Worm (Caenorhabditis elegans) whole organism, L4 larva: ENCODE data around the gene C03C10.2.

Source experiments
- F37D6.2 ChIP-seq: sonication (generic microtip); optimal IDR thresholded peaks from 2 replicates; lab custom pipeline; 2016; ENCODE audit warnings: mild to moderate bottlenecking, missing genetic modification characterization, missing compliant biosample characterization
- F49E8.2 ChIP-seq: sonication (generic microtip); optimal IDR thresholded peaks from 2 replicates; lab custom pipeline; 2016; ENCODE audit warnings: missing compliant biosample characterization, mild to moderate bottlenecking, missing genetic modification characterization, borderline replicate concordance
- R02D3.7 ChIP-seq: fragments of 150-350 bp; sonication (generic microtip); optimal IDR thresholded peaks from 3 replicates; lab custom pipeline; 2014; ENCODE audit warnings: missing biosample characterization, missing genetic modification characterization
- Y48G9A.11 ChIP-seq: fragments of 200-800 bp; sonication (Bioruptor generic); IDR thresholded peaks from 2 replicates; pipeline ENCODE4 v1.3.6; 2022; ENCODE audit warnings: missing genetic modification reagents, missing genetic modification characterization, missing compliant biosample characterization
- aha-1 ChIP-seq: fragments of 150-350 bp; peaks from one replicate; lab custom pipeline; 2014; ENCODE audit warnings: missing biosample characterization, missing genetic modification characterization
- ama-1 ChIP-seq: fragments of 150-350 bp; optimal IDR thresholded peaks from 2 replicates; lab custom pipeline; 2014; ENCODE audit warnings: inconsistent platforms, mixed read lengths
- arid-1 ChIP-seq: fragments of 200-800 bp; sonication (Bioruptor generic); conservative IDR thresholded peaks from 2 replicates; pipeline ENCODE4 v1.3.6; 2022; ENCODE audit warnings: missing genetic modification reagents, missing genetic modification characterization, missing compliant biosample characterization
- attf-4 ChIP-seq: sonication (generic microtip); optimal IDR thresholded peaks from 3 replicates; lab custom pipeline; 2017; ENCODE audit warnings: missing biosample characterization, missing genetic modification characterization
- ceh-28 ChIP-seq: fragments of 150-350 bp; optimal IDR thresholded peaks from 2 replicates; lab custom pipeline; 2014; ENCODE audit warnings: missing biosample characterization, missing genetic modification reagents, missing genetic modification characterization
- cey-2 ChIP-seq: sonication (generic microtip); optimal IDR thresholded peaks from 3 replicates; lab custom pipeline; 2017; ENCODE audit warnings: missing genetic modification characterization, mild to moderate bottlenecking, missing compliant biosample characterization, antibody characterized with exemption, borderline replicate concordance; ENCODE audit not compliant: insufficient read depth
- ctbp-1 ChIP-seq: fragments of 200-800 bp; sonication (Bioruptor generic); IDR thresholded peaks from 2 replicates; pipeline ENCODE4 v1.3.6; 2022; ENCODE audit warnings: missing genetic modification reagents, missing genetic modification characterization, missing compliant biosample characterization
- daf-12 ChIP-seq: fragments of 150-350 bp; optimal IDR thresholded peaks from 2 replicates; lab custom pipeline; 2014; ENCODE audit warnings: missing biosample characterization, missing genetic modification reagents, missing genetic modification characterization
- daf-19 ChIP-seq: fragments of 200-800 bp; sonication (Bioruptor generic); conservative IDR thresholded peaks from 2 replicates; pipeline ENCODE4 v1.3.6; 2022; ENCODE audit warnings: missing genetic modification characterization, missing compliant biosample characterization
- dpl-1 ChIP-seq: fragments of 150-350 bp; optimal IDR thresholded peaks from 2 replicates; lab custom pipeline; 2014; ENCODE audit warnings: missing biosample characterization, missing genetic modification reagents, missing genetic modification characterization
- duxl-1 ChIP-seq: sonication (generic microtip); optimal IDR thresholded peaks from 2 replicates; lab custom pipeline; 2016; ENCODE audit warnings: mild to moderate bottlenecking, missing genetic modification characterization, moderate library complexity, missing compliant biosample characterization; ENCODE audit not compliant: poor library complexity
- egl-43 ChIP-seq: fragments of 200-800 bp; sonication (Bioruptor generic); IDR thresholded peaks from 2 replicates; pipeline ENCODE4 v1.3.6; 2022; ENCODE audit warnings: missing genetic modification reagents, missing genetic modification characterization, missing compliant biosample characterization
- fkh-10 ChIP-seq: fragments of 150-350 bp; optimal IDR thresholded peaks from 2 replicates; lab custom pipeline; 2014; ENCODE audit warnings: missing biosample characterization, missing genetic modification reagents, missing genetic modification characterization
- hlh-11 ChIP-seq: fragments of 200-800 bp; sonication (Bioruptor generic); optimal IDR thresholded peaks from 2 replicates; lab custom pipeline; 2018; ENCODE audit warnings: mild to moderate bottlenecking, missing genetic modification characterization, missing compliant biosample characterization
- jun-1 ChIP-seq: fragments of 150-350 bp; optimal IDR thresholded peaks from 2 replicates; lab custom pipeline; 2014; ENCODE audit warnings: missing biosample characterization, missing genetic modification reagents, missing genetic modification characterization
- lim-7 ChIP-seq: fragments of 200-800 bp; sonication (Bioruptor generic); IDR thresholded peaks from 2 replicates; pipeline ENCODE4 v1.3.6; 2022; ENCODE audit warnings: missing genetic modification characterization, missing compliant biosample characterization
- lin-15B ChIP-seq: fragments of 150-350 bp; sonication (generic microtip); optimal IDR thresholded peaks from 3 replicates; lab custom pipeline; 2014; ENCODE audit warnings: missing biosample characterization, missing genetic modification characterization
- lin-38 ChIP-seq: fragments of 200-800 bp; sonication (Bioruptor generic); IDR thresholded peaks from 2 replicates; pipeline ENCODE4 v1.3.6; 2022; ENCODE audit warnings: missing genetic modification reagents, missing genetic modification characterization, missing compliant biosample characterization
- madf-5 ChIP-seq, 2 experiments: fragments of 200-800 bp; sonication (Bioruptor generic); IDR thresholded peaks; 2 replicates each; pipeline ENCODE4 v1.3.6; 2022; ENCODE audit warnings: missing compliant biosample characterization in 2 of 2, missing genetic modification characterization in 2 of 2
- mdt-29 ChIP-seq: fragments of 200-800 bp; sonication (Bioruptor generic); IDR thresholded peaks from 2 replicates; pipeline ENCODE4 v1.3.6; 2022; ENCODE audit warnings: missing genetic modification reagents, missing genetic modification characterization, missing compliant biosample characterization
- mep-1 ChIP-seq: fragments of 150-350 bp; sonication (generic microtip); optimal IDR thresholded peaks from 3 replicates; lab custom pipeline; 2014; ENCODE audit warnings: missing biosample characterization, missing genetic modification characterization
- mes-2 ChIP-seq: sonication (generic microtip); optimal IDR thresholded peaks from 2 replicates; lab custom pipeline; 2016; ENCODE audit warnings: missing genotype, mild to moderate bottlenecking, missing genetic modification characterization, missing compliant biosample characterization; ENCODE audit not compliant: poor library complexity, severe bottlenecking
- mxl-2 ChIP-seq: fragments of 200-800 bp; sonication (Bioruptor generic); conservative IDR thresholded peaks from 2 replicates; pipeline ENCODE4 v1.3.6; 2022; ENCODE audit warnings: missing genetic modification reagents, missing genetic modification characterization, missing compliant biosample characterization
- mxl-3 ChIP-seq: fragments of 200-800 bp; sonication (Bioruptor generic); optimal IDR thresholded peaks from 2 replicates; lab custom pipeline; 2018; ENCODE audit warnings: mild to moderate bottlenecking, missing genetic modification characterization, missing compliant biosample characterization
- nhr-102 ChIP-seq: sonication (generic microtip); optimal IDR thresholded peaks from 2 replicates; lab custom pipeline; 2016; ENCODE audit warnings: mild to moderate bottlenecking, missing genetic modification characterization, moderate library complexity, missing compliant biosample characterization
- nhr-11 ChIP-seq: fragments of 150-350 bp; optimal IDR thresholded peaks from 2 replicates; lab custom pipeline; 2014; ENCODE audit warnings: missing biosample characterization, missing genetic modification characterization
- nhr-41 ChIP-seq: fragments of 200-800 bp; sonication (Bioruptor generic); IDR thresholded peaks from 2 replicates; pipeline ENCODE4 v1.3.6; 2022; ENCODE audit warnings: missing genetic modification reagents, missing genetic modification characterization, missing compliant biosample characterization
- nhr-76 ChIP-seq: fragments of 150-350 bp; optimal IDR thresholded peaks from 2 replicates; lab custom pipeline; 2014; ENCODE audit warnings: missing biosample characterization, missing genetic modification characterization
- php-3 ChIP-seq: fragments of 200-800 bp; sonication (Bioruptor generic); IDR thresholded peaks from 2 replicates; pipeline ENCODE4 v1.3.6; 2022; ENCODE audit warnings: missing genetic modification reagents, missing genetic modification characterization, missing compliant biosample characterization
- rbr-2 ChIP-seq: sonication (generic microtip); optimal IDR thresholded peaks from 2 replicates; lab custom pipeline; 2016; ENCODE audit warnings: missing genotype, missing genetic modification characterization, missing compliant biosample characterization
- saeg-2 ChIP-seq: fragments of 200-800 bp; sonication (Bioruptor generic); IDR thresholded peaks from 2 replicates; pipeline ENCODE4 v1.3.6; 2022; ENCODE audit warnings: missing genetic modification reagents, missing genetic modification characterization, missing compliant biosample characterization
- skn-1 ChIP-seq: fragments of 150-350 bp; optimal IDR thresholded peaks from 2 replicates; lab custom pipeline; 2014; ENCODE audit warnings: missing biosample characterization, missing genetic modification characterization
- snpc-1.2 ChIP-seq: fragments of 200-800 bp; sonication (Bioruptor generic); IDR thresholded peaks from 2 replicates; pipeline ENCODE4 v1.3.6; 2022; ENCODE audit warnings: missing genetic modification reagents, missing genetic modification characterization, missing compliant biosample characterization
- spr-3 ChIP-seq: fragments of 200-800 bp; sonication (Bioruptor generic); optimal IDR thresholded peaks from 2 replicates; lab custom pipeline; 2018; ENCODE audit warnings: mild to moderate bottlenecking, missing genetic modification characterization, missing compliant biosample characterization
- unc-62 ChIP-seq, 3 experiments: fragments of 150-350 bp in 1 of 3; sonication (generic microtip); optimal IDR thresholded peaks in 2 of 3; peaks in 1 of 3; 1 replicate in 1 of 3; 2 replicates in 2 of 3; lab custom pipeline; 2014 to 2017; ENCODE audit warnings: missing biosample characterization in 3 of 3, missing genetic modification characterization in 3 of 3, missing genetic modification reagents in 3 of 3, missing genotype in 1 of 3
- vab-7 ChIP-seq: fragments of 200-800 bp; sonication (Bioruptor generic); IDR thresholded peaks from 2 replicates; pipeline ENCODE4 v1.3.6; 2022; ENCODE audit warnings: missing genetic modification reagents, missing genetic modification characterization, missing compliant biosample characterization
- zip-2 ChIP-seq: fragments of 150-350 bp; optimal IDR thresholded peaks from 2 replicates; lab custom pipeline; 2014; ENCODE audit warnings: missing biosample characterization, missing genetic modification characterization

The C03C10.2 gene

ce11 chrIII:4092020-4092419, 1.1 kb downstream of the C03C10.2 start, which contains the start of gene C03C10.5:
C03C10.5 (minus strand) TSS chrIII:4092120.
- TF ChIP-seq ctbp-1 (GFP tag; lab: Robert Waterston, UW) (no peak), Y48G9A.11 (GFP tag; lab: Robert Waterston, UW) (no peak), mxl-2 (GFP tag; lab: Robert Waterston, UW) (no peak), vab-7 (no peak), cey-2 (tag; lab: Kevin White, UChicago) (no peak), rbr-2 (tag; lab: Kevin White, UChicago) (no peak), nhr-76 (tag; lab: Kevin White, UChicago) (no peak), mdt-29 (no peak), saeg-2 (GFP tag; lab: Robert Waterston, UW) (no peak), nhr-11 (no peak), php-3 (GFP tag; lab: Robert Waterston, UW) (no peak), attf-4 (tag; lab: Kevin White, UChicago) (no peak), nhr-102 (tag; lab: Kevin White, UChicago) (no peak), jun-1 (tag; lab: Kevin White, UChicago) (no peak), R02D3.7 (tag; lab: Kevin White, UChicago) (no peak)

- no peak for TF ChIP-seq aha-1 (tag; lab: Kevin White, UChicago)
- no peak for TF ChIP-seq nhr-41
- no peak for TF ChIP-seq nhr-76 (tag; lab: Kevin White, UChicago)
- no peak for TF ChIP-seq ceh-28 (tag; lab: Kevin White, UChicago)
- no peak for TF ChIP-seq spr-3 (GFP tag; lab: Kevin White, UChicago)
- no peak for TF ChIP-seq madf-5 (GFP tag; IDR thresholded peaks at IDR 0.05; lab: Robert Waterston, UW)
- TF ChIP-seq unc-62 (GFP tag; optimal IDR thresholded peaks at IDR 0.05 in 1 of 2; lab: Kevin White, UChicago), result no peak
- TF ChIP-seq unc-62 (tag; optimal IDR thresholded peaks at IDR 0.05; lab: Kevin White, UChicago), result no peak
- TF ChIP-seq fkh-10, result no peak
- no peak for TF ChIP-seq daf-19
- no peak for TF ChIP-seq zip-2
Measured at ce11 chrIII:4092962-4093361, 2.1 kb downstream of the C03C10.2 start.

- TF ChIP-seq vab-7, result no peak
- TF ChIP-seq ceh-28 (tag; lab: Kevin White, UChicago), result no peak
- TF ChIP-seq jun-1 (tag; lab: Kevin White, UChicago), result no peak
- TF ChIP-seq aha-1 (tag; lab: Kevin White, UChicago), result peak; percentile 37
- TF ChIP-seq dpl-1, result peak; percentile 8
Measured at ce11 chrIII:4094681-4095080, 3.8 kb downstream of the C03C10.2 start, which contains the start of gene rnr-2. rnr-2 (minus strand) TSS chrIII:4094921.

- no peak for TF ChIP-seq zip-2
- peak; percentile 41 for TF ChIP-seq dpl-1
Measured at ce11 chrIII:4095441-4096095, 4.7 kb downstream of the C03C10.2 start, which contains the start of gene C03C10.7. C03C10.7 (plus strand) TSS chrIII:4096045.

- TF ChIP-seq Y48G9A.11 (GFP tag; lab: Robert Waterston, UW), result no peak
- 0 out of 2 replicates have a peak, but pooled peaks have one; percentile 25 for TF ChIP-seq arid-1 (GFP tag; lab: Robert Waterston, UW)
- TF ChIP-seq nhr-11, result no peak
- no peak for TF ChIP-seq lin-15B (tag; lab: Kevin White, UChicago)
- no peak for TF ChIP-seq mxl-3 (GFP tag; lab: Kevin White, UChicago)
- TF ChIP-seq mes-2, result peak; percentile 2
- peak; percentile 34; the same call in 1 of the 2 replicates for TF ChIP-seq snpc-1.2
- TF ChIP-seq daf-12 (tag; lab: Kevin White, UChicago), result no peak
- TF ChIP-seq mep-1 (tag; lab: Kevin White, UChicago), result peak; percentile 41
- peak; percentile 31; the same call in 1 of the 2 replicates for TF ChIP-seq lin-38 (GFP tag; lab: Robert Waterston, UW)
- 0 out of 2 replicates have a peak, but pooled peaks have one; percentile 34 for TF ChIP-seq egl-43 (GFP tag; lab: Robert Waterston, UW)
- TF ChIP-seq php-3 (GFP tag; lab: Robert Waterston, UW), result peak; percentile 16; the same call in 1 of the 2 replicates
- TF ChIP-seq lim-7 (GFP tag; lab: Robert Waterston, UW), result no peak
- TF ChIP-seq vab-7, result no peak
- peak; percentile 24 for TF ChIP-seq F49E8.2 (tag; lab: Kevin White, UChicago)
- no peak for TF ChIP-seq F37D6.2 (tag; lab: Kevin White, UChicago)
- TF ChIP-seq hlh-11, result no peak
- TF ChIP-seq skn-1 (tag; lab: Kevin White, UChicago), result no peak
- peak; percentile 80 for TF ChIP-seq ama-1
- TF ChIP-seq duxl-1, result peak; percentile 75
Measured at ce11 chrIII:4096370-4096842, 5.5 kb downstream of the C03C10.2 start.
